Worm (Caenorhabditis elegans) whole organism, late embryonic: ENCODE data around the gene B0244.7.

Source experiments
- Y22D7AL.16 ChIP-seq: sonication (generic microtip); optimal IDR thresholded peaks from 2 replicates; lab custom pipeline; 2016; ENCODE audit warnings: missing genetic modification characterization, missing compliant biosample characterization
- ama-1 ChIP-seq: fragments of 150-350 bp; optimal IDR thresholded peaks from 2 replicates; lab custom pipeline; 2014
- dve-1 ChIP-seq: sonication (generic microtip); optimal IDR thresholded peaks from 2 replicates; lab custom pipeline; 2017; ENCODE audit warnings: antibody characterized with exemption, mild to moderate bottlenecking, missing genetic modification characterization, missing compliant biosample characterization
- elt-2 ChIP-seq: sonication (generic microtip); optimal IDR thresholded peaks from 2 replicates; lab custom pipeline; 2016; ENCODE audit warnings: missing genetic modification reagents, missing genetic modification characterization, missing compliant biosample characterization
- hlh-13 ChIP-seq: fragments of 200-800 bp; sonication (Bioruptor generic); optimal IDR thresholded peaks from 2 replicates; lab custom pipeline; 2018; ENCODE audit warnings: mild to moderate bottlenecking, missing genetic modification characterization, missing compliant biosample characterization
- hlh-8 ChIP-seq: sonication (generic microtip); optimal IDR thresholded peaks from 2 replicates; lab custom pipeline; 2016; ENCODE audit warnings: missing genotype, missing genetic modification characterization, missing compliant biosample characterization
- nfya-1 ChIP-seq: sonication (generic microtip); optimal IDR thresholded peaks from 2 replicates; lab custom pipeline; 2017; ENCODE audit warnings: missing genetic modification characterization, mild to moderate bottlenecking, missing compliant biosample characterization, antibody characterized with exemption, moderate library complexity
- odd-2 ChIP-seq: sonication (generic microtip); optimal IDR thresholded peaks from 2 replicates; lab custom pipeline; 2017; ENCODE audit warnings: antibody characterized with exemption, mild to moderate bottlenecking, missing genetic modification characterization, missing compliant biosample characterization
- rnt-1 ChIP-seq: sonication (generic microtip); optimal IDR thresholded peaks from 2 replicates; lab custom pipeline; 2016; ENCODE audit warnings: missing genetic modification characterization, missing compliant biosample characterization
- sdc-2 ChIP-seq: sonication (generic microtip); optimal IDR thresholded peaks from 2 replicates; lab custom pipeline; 2016; ENCODE audit warnings: missing genotype, missing genetic modification characterization, missing compliant biosample characterization
- syd-9 ChIP-seq: sonication (generic microtip); optimal IDR thresholded peaks from 2 replicates; lab custom pipeline; 2016; ENCODE audit warnings: mild to moderate bottlenecking, missing genetic modification characterization, moderate library complexity, missing compliant biosample characterization
- tbx-2 ChIP-seq: sonication (generic microtip); optimal IDR thresholded peaks from 2 replicates; lab custom pipeline; 2016; ENCODE audit warnings: missing genetic modification characterization, missing compliant biosample characterization
- unc-42 ChIP-seq: sonication (generic microtip); optimal IDR thresholded peaks from 2 replicates; lab custom pipeline; 2016; ENCODE audit warnings: missing genotype, missing genetic modification characterization, missing compliant biosample characterization

ce11 chrIII:5705228-5705888 lies 25.9 kb upstream of the B0244.7 start, which contains the start of gene swp-1:
- TF ChIP-seq dve-1 (tag; lab: Kevin White, UChicago) (no peak), syd-9 (tag; lab: Kevin White, UChicago) (no peak), hlh-13 (GFP tag; lab: Kevin White, UChicago) (no peak), elt-2 (tag; lab: Kevin White, UChicago) (no peak), tbx-2 (tag; lab: Kevin White, UChicago) (no peak), Y22D7AL.16 (no peak), unc-42 (no peak), odd-2 (tag; lab: Kevin White, UChicago) (no peak), sdc-2 (tag; lab: Kevin White, UChicago) (no peak), hlh-8 (tag; lab: Kevin White, UChicago) (no peak), nfya-1 (tag; lab: Kevin White, UChicago) (no peak), rnt-1 (tag; lab: Kevin White, UChicago) (no peak), ama-1 (no peak)
